Worm (Caenorhabditis elegans) whole organism, L4 larva: ENCODE data around the gene fbxc-36.

Source experiments
- egl-27 ChIP-seq: sonication (generic microtip); optimal IDR thresholded peaks from 3 replicates; lab custom pipeline; 2017; ENCODE audit warnings: missing biosample characterization, missing genetic modification reagents, missing genetic modification characterization
- fkh-10 ChIP-seq: fragments of 150-350 bp; optimal IDR thresholded peaks from 2 replicates; lab custom pipeline; 2014; ENCODE audit warnings: missing biosample characterization, missing genetic modification reagents, missing genetic modification characterization
- hif-1 ChIP-seq, 2 experiments: sonication (generic microtip); optimal IDR thresholded peaks; 2 replicates each; lab custom pipeline; 2016 to 2017; ENCODE audit warnings: missing compliant biosample characterization in 2 of 2, missing genetic modification characterization in 2 of 2, missing genetic modification reagents in 2 of 2, missing genotype in 2 of 2, mild to moderate bottlenecking in 1 of 2
- hmg-1.1 ChIP-seq: fragments of 200-800 bp; sonication (Bioruptor generic); IDR thresholded peaks from 2 replicates; pipeline ENCODE4 v1.3.6; 2022; ENCODE audit warnings: missing genetic modification reagents, missing genetic modification characterization, missing compliant biosample characterization
- nhr-11 ChIP-seq: fragments of 150-350 bp; optimal IDR thresholded peaks from 2 replicates; lab custom pipeline; 2014; ENCODE audit warnings: missing biosample characterization, missing genetic modification characterization
- nhr-237 ChIP-seq: sonication (generic microtip); optimal IDR thresholded peaks from 2 replicates; lab custom pipeline; 2017; ENCODE audit warnings: missing biosample characterization, missing genetic modification characterization
- nhr-6 ChIP-seq: fragments of 150-350 bp; optimal IDR thresholded peaks from 2 replicates; lab custom pipeline; 2014; ENCODE audit warnings: missing biosample characterization, missing genetic modification characterization
- nhr-76 ChIP-seq: fragments of 150-350 bp; optimal IDR thresholded peaks from 2 replicates; lab custom pipeline; 2014; ENCODE audit warnings: missing biosample characterization, missing genetic modification characterization
- pha-4 ChIP-seq, 2 experiments: fragments of 150-350 bp in 1 of 2; fragments of 200-800 bp in 1 of 2; sonication (Bioruptor generic) in 1 of 2; IDR thresholded peaks in 1 of 2; optimal IDR thresholded peaks in 1 of 2; 2 replicates each; pipeline versions ENCODE4 v1.3.6 to Lab custom; 2014 to 2022; ENCODE audit warnings: missing genetic modification characterization in 2 of 2, missing genetic modification reagents in 2 of 2, missing biosample characterization in 1 of 2, missing compliant biosample characterization in 1 of 2
- unc-130 ChIP-seq: sonication (generic microtip); optimal IDR thresholded peaks from 2 replicates; lab custom pipeline; 2016; ENCODE audit warnings: missing genetic modification reagents, missing genetic modification characterization, missing compliant biosample characterization
- unc-62 ChIP-seq, 3 experiments: fragments of 150-350 bp in 1 of 3; sonication (generic microtip); optimal IDR thresholded peaks in 2 of 3; peaks in 1 of 3; 1 replicate in 1 of 3; 2 replicates in 2 of 3; lab custom pipeline; 2014 to 2017; ENCODE audit warnings: missing biosample characterization in 3 of 3, missing genetic modification characterization in 3 of 3, missing genetic modification reagents in 3 of 3, missing genotype in 1 of 3
- zag-1 ChIP-seq: fragments of 150-350 bp; optimal IDR thresholded peaks from 2 replicates; lab custom pipeline; 2014; ENCODE audit warnings: missing biosample characterization, missing genetic modification characterization

DNA sequence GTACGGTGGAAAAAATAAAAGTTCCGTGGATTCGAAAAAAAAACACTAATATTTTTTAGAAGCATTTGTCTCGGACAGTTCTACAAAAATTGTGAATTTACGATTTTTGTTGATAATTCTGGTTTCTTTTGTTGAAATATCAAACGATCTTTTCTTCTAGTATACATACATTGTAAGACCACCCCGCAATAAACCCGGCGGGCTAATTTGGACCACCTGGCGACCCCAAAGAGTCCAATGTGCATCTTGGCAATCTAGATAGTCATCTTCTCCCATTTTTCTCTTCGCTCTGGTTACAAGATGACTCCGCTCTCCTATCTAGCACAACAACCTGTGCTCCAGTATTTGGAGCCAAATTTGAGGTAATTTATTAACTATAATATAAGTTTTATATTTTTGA is 25.0 kb upstream of the fbxc-36 start, which contains the start of gene fbxc-29:
- TF ChIP-seq egl-27 (tag; lab: Kevin White, UChicago) (no peak), pha-4 (GFP tag; IDR thresholded peaks at IDR 0.05; lab: Robert Waterston, UW) (no peak), pha-4 (tag; optimal IDR thresholded peaks at IDR 0.05; lab: Kevin White, UChicago) (no peak), hif-1 (tag; optimal IDR thresholded peaks at IDR 0.05; lab: Kevin White, UChicago) (no peak), nhr-6 (tag; lab: Kevin White, UChicago) (no peak), fkh-10 (GFP tag; lab: Kevin White, UChicago) (no peak), nhr-76 (tag; lab: Kevin White, UChicago) (no peak), unc-130 (GFP tag; lab: Kevin White, UChicago) (no peak), unc-62 (GFP tag; optimal IDR thresholded peaks at IDR 0.05 in 1 of 2; lab: Kevin White, UChicago) (no peak), unc-62 (tag; optimal IDR thresholded peaks at IDR 0.05; lab: Kevin White, UChicago) (no peak), zag-1 (tag; lab: Kevin White, UChicago) (no peak), nhr-11 (tag; lab: Kevin White, UChicago) (no peak), hmg-1.1 (GFP tag; lab: Robert Waterston, UW) (no peak), nhr-237 (tag; lab: Kevin White, UChicago) (no peak)
